Fruit fly (Drosophila melanogaster) whole organism, embryonic: Measurements from ENCODE around the gene Cat.

Source experiments
- Atf3 ChIP-seq: fragments of 200-800 bp; sonication (Bioruptor generic); optimal IDR thresholded peaks from 3 replicates; lab custom pipeline; 2016; ENCODE audit warnings: missing biosample characterization, missing genetic modification characterization
- CG1024 ChIP-seq: fragments of 200-800 bp; sonication (Bioruptor generic); IDR thresholded peaks from 2 replicates; pipeline ENCODE4 v1.3.6; 2022; ENCODE audit warnings: missing biosample characterization, missing genetic modification characterization
- CG10462 ChIP-seq: fragments of 200-800 bp; sonication (Bioruptor generic); optimal IDR thresholded peaks from 2 replicates; lab custom pipeline; 2016; ENCODE audit warnings: missing biosample characterization, missing genetic modification characterization
- CG1233 ChIP-seq: fragments of 200-800 bp; sonication (Bioruptor generic); optimal IDR thresholded peaks from 4 replicates; lab custom pipeline; 2018; ENCODE audit warnings: missing biosample characterization, mild to moderate bottlenecking, missing genetic modification characterization
- CG17361 ChIP-seq: fragments of 200-800 bp; sonication (Bioruptor generic); IDR thresholded peaks from 3 replicates; pipeline ENCODE4 v1.3.6; 2022; ENCODE audit warnings: missing biosample characterization, missing genetic modification characterization
- CG17612 ChIP-seq: fragments of 200-800 bp; sonication (Bioruptor generic); IDR thresholded peaks from 2 replicates; pipeline ENCODE4 v1.3.6; 2022; ENCODE audit warnings: missing biosample characterization, missing genetic modification characterization
- CG17912 ChIP-seq: fragments of 200-800 bp; sonication (Bioruptor generic); optimal IDR thresholded peaks from 2 replicates; lab custom pipeline; 2018; ENCODE audit warnings: missing biosample characterization, mild to moderate bottlenecking, missing genetic modification characterization
- CG18262 ChIP-seq: fragments of 200-800 bp; optimal IDR thresholded peaks from 3 replicates; lab custom pipeline; 2019; ENCODE audit warnings: missing biosample characterization, mild to moderate bottlenecking, missing genetic modification characterization, moderate library complexity
- CG18476 ChIP-seq: fragments of 200-800 bp; sonication (Bioruptor generic); optimal IDR thresholded peaks from 2 replicates; lab custom pipeline; 2016; ENCODE audit warnings: missing biosample characterization, mild to moderate bottlenecking, missing genetic modification characterization
- CG2116 ChIP-seq: fragments of 200-800 bp; sonication (Bioruptor generic); optimal IDR thresholded peaks from 3 replicates; lab custom pipeline; 2018; ENCODE audit warnings: missing biosample characterization, mild to moderate bottlenecking, missing genetic modification characterization
- CG2875 ChIP-seq: fragments of 200-800 bp; sonication (Bioruptor generic); optimal IDR thresholded peaks from 2 replicates; lab custom pipeline; 2017; ENCODE audit warnings: missing biosample characterization, mild to moderate bottlenecking, missing genetic modification characterization, missing genetic modification reagents
- CG30020 ChIP-seq: fragments of 200-800 bp; optimal IDR thresholded peaks from 2 replicates; lab custom pipeline; 2019; ENCODE audit warnings: missing biosample characterization, mild to moderate bottlenecking, missing genetic modification characterization, moderate library complexity
- CG30403 ChIP-seq: fragments of 200-800 bp; sonication (Bioruptor generic); optimal IDR thresholded peaks from 3 replicates; lab custom pipeline; 2016; ENCODE audit warnings: missing biosample characterization, missing genetic modification characterization
- CG42726 ChIP-seq: fragments of 200-800 bp; sonication (Bioruptor generic); IDR thresholded peaks from 2 replicates; pipeline ENCODE4 v1.3.6; 2022; ENCODE audit warnings: missing biosample characterization, missing genetic modification characterization; ENCODE audit not compliant: partially characterized antibody
- CG8290 ChIP-seq, 3 experiments: fragments of 200-800 bp; sonication (Bioruptor generic); optimal IDR thresholded peaks; 2 replicates each; lab custom pipeline; 2016 to 2019; ENCODE audit warnings: missing biosample characterization in 3 of 3, missing genetic modification characterization in 3 of 3, mild to moderate bottlenecking in 2 of 3, moderate library complexity in 1 of 3
- CG9437 ChIP-seq: fragments of 200-800 bp; sonication (Bioruptor generic); optimal IDR thresholded peaks from 2 replicates; lab custom pipeline; 2018; ENCODE audit warnings: missing biosample characterization, mild to moderate bottlenecking, missing genetic modification characterization
- CG9797 ChIP-seq: fragments of 200-800 bp; sonication (Bioruptor generic); optimal IDR thresholded peaks from 3 replicates; lab custom pipeline; 2018; ENCODE audit warnings: missing biosample characterization, mild to moderate bottlenecking, missing genetic modification characterization
- CHES-1-like ChIP-seq: fragments of 200-800 bp; sonication (Bioruptor generic); optimal IDR thresholded peaks from 2 replicates; lab custom pipeline; 2016; ENCODE audit warnings: missing biosample characterization, missing genetic modification characterization
- D ChIP-seq, 2 experiments: fragments of 200-800 bp in 1 of 2; fragments of >200 bp in 1 of 2; sonication (Bioruptor generic) in 1 of 2; optimal IDR thresholded peaks; 2 replicates in 1 of 2; 3 replicates in 1 of 2; lab custom pipeline; 2017; ENCODE audit warnings: mild to moderate bottlenecking in 1 of 2, missing biosample characterization in 1 of 2, missing genetic modification characterization in 1 of 2, missing genetic modification reagents in 1 of 2
- Dll ChIP-seq: fragments of 200-800 bp; sonication (Bioruptor generic); IDR thresholded peaks from 4 replicates; pipeline ENCODE4 v1.3.6; 2022; ENCODE audit warnings: missing biosample characterization, missing genetic modification characterization; ENCODE audit not compliant: partially characterized antibody
- Drgx ChIP-seq: fragments of 200-800 bp; sonication (Bioruptor generic); IDR thresholded peaks from 2 replicates; pipeline ENCODE4 v1.3.6; 2022; ENCODE audit warnings: missing biosample characterization, missing genetic modification characterization
- Jarid2 ChIP-seq: fragments of 200-800 bp; sonication (Bioruptor generic); optimal IDR thresholded peaks from 3 replicates; lab custom pipeline; 2017; ENCODE audit warnings: mild to moderate bottlenecking, missing biosample characterization, missing genetic modification reagents, missing genetic modification characterization
- MBD-R2 ChIP-seq: fragments of 200-800 bp; sonication (Bioruptor generic); IDR thresholded peaks from 2 replicates; pipeline ENCODE4 v1.3.6; 2022; ENCODE audit warnings: missing biosample characterization, missing genetic modification characterization
- MTF-1 ChIP-seq: fragments of 200-800 bp; sonication (Bioruptor generic); optimal IDR thresholded peaks from 2 replicates; lab custom pipeline; 2018; ENCODE audit warnings: missing biosample characterization, mild to moderate bottlenecking, missing genetic modification characterization, borderline replicate concordance
- Med ChIP-seq: fragments of 200-800 bp; sonication (Bioruptor generic); peaks from one replicate; lab custom pipeline; 2016; ENCODE audit warnings: missing biosample characterization, missing genetic modification characterization, mild to moderate bottlenecking, inconsistent platforms, moderate library complexity
- Mes4 ChIP-seq: fragments of 200-800 bp; sonication (Bioruptor generic); optimal IDR thresholded peaks from 2 replicates; lab custom pipeline; 2016; ENCODE audit warnings: missing biosample characterization, missing genetic modification characterization
- Sox102F ChIP-seq: fragments of 200-800 bp; sonication (Bioruptor generic); optimal IDR thresholded peaks from 2 replicates; lab custom pipeline; 2018; ENCODE audit warnings: missing biosample characterization, mild to moderate bottlenecking, missing genetic modification characterization, moderate library complexity
- ab ChIP-seq: fragments of 200-800 bp; sonication (Bioruptor generic); optimal IDR thresholded peaks from 2 replicates; lab custom pipeline; 2016; ENCODE audit warnings: missing biosample characterization, missing genetic modification characterization
- ash1 ChIP-seq: fragments of 200-800 bp; sonication (Bioruptor generic); optimal IDR thresholded peaks from 2 replicates; lab custom pipeline; 2018; ENCODE audit warnings: missing biosample characterization, mild to moderate bottlenecking, missing genetic modification characterization
- chinmo ChIP-seq: fragments of 200-800 bp; sonication (Bioruptor generic); IDR thresholded peaks from 4 replicates; pipeline ENCODE4 v1.3.6; 2022; ENCODE audit warnings: missing biosample characterization, missing genetic modification characterization; ENCODE audit not compliant: partially characterized antibody
- croc ChIP-seq: fragments of 200-800 bp; sonication (Bioruptor generic); conservative IDR thresholded peaks from 3 replicates; pipeline ENCODE4 v1.3.6; 2022; ENCODE audit warnings: missing biosample characterization, missing genetic modification characterization
- ewg ChIP-seq: fragments of 200-800 bp; sonication (Bioruptor generic); optimal IDR thresholded peaks from 3 replicates; lab custom pipeline; 2017; ENCODE audit warnings: mild to moderate bottlenecking, missing biosample characterization, missing genetic modification reagents, missing genetic modification characterization
- inv ChIP-seq: fragments of 200-800 bp; sonication (Bioruptor generic); IDR thresholded peaks from 2 replicates; pipeline ENCODE4 v1.3.6; 2022; ENCODE audit warnings: missing biosample characterization, missing genetic modification characterization; ENCODE audit not compliant: partially characterized antibody
- jing ChIP-seq: fragments of 200-800 bp; sonication (Bioruptor generic); optimal IDR thresholded peaks from 2 replicates; lab custom pipeline; 2018; ENCODE audit warnings: missing biosample characterization, mild to moderate bottlenecking, missing genetic modification characterization
- jumu ChIP-seq: fragments of 200-800 bp; sonication (Bioruptor generic); optimal IDR thresholded peaks from 3 replicates; lab custom pipeline; 2016; ENCODE audit warnings: missing biosample characterization, missing genetic modification characterization
- knrl ChIP-seq: fragments of 200-800 bp; sonication (Bioruptor generic); IDR thresholded peaks from 3 replicates; pipeline ENCODE4 v1.3.6; 2022; ENCODE audit warnings: missing biosample characterization, missing genetic modification characterization; ENCODE audit not compliant: partially characterized antibody
- lola ChIP-seq, 3 experiments: fragments of >200 bp in 2 of 3; fragments of 200-800 bp in 1 of 3; sonication (Bioruptor generic) in 1 of 3; optimal IDR thresholded peaks; 2 replicates each; lab custom pipeline; 2017 to 2019; ENCODE audit warnings: missing biosample characterization in 3 of 3, missing genetic modification characterization in 3 of 3, mild to moderate bottlenecking in 1 of 3, moderate library complexity in 1 of 3
- psq ChIP-seq: fragments of 200-800 bp; sonication (Bioruptor generic); optimal IDR thresholded peaks from 2 replicates; lab custom pipeline; 2017; ENCODE audit warnings: missing biosample characterization, missing genetic modification characterization
- pum ChIP-seq: fragments of 200-800 bp; sonication (Bioruptor generic); optimal IDR thresholded peaks from 2 replicates; lab custom pipeline; 2016; ENCODE audit warnings: missing biosample characterization, missing genetic modification characterization
- pzg ChIP-seq: fragments of 200-800 bp; sonication (Bioruptor generic); optimal IDR thresholded peaks from 3 replicates; lab custom pipeline; 2018; ENCODE audit warnings: missing biosample characterization, mild to moderate bottlenecking, missing genetic modification characterization, moderate library complexity
- sd ChIP-seq: fragments of 200-800 bp; sonication (Bioruptor generic); optimal IDR thresholded peaks from 3 replicates; lab custom pipeline; 2018; ENCODE audit warnings: missing biosample characterization, mild to moderate bottlenecking, missing genetic modification characterization, moderate library complexity
- sens ChIP-seq: fragments of 200-800 bp; sonication (Bioruptor generic); peaks from one replicate; lab custom pipeline; 2016; ENCODE audit warnings: missing biosample characterization, missing genetic modification characterization
- tin ChIP-seq: fragments of 200-800 bp; sonication (Bioruptor generic); optimal IDR thresholded peaks from 3 replicates; lab custom pipeline; 2016; ENCODE audit warnings: missing biosample characterization, missing genetic modification characterization
- tna ChIP-seq: fragments of 200-800 bp; sonication (Bioruptor generic); IDR thresholded peaks from 2 replicates; pipeline ENCODE4 v1.3.6; 2022; ENCODE audit warnings: missing biosample characterization, missing genetic modification characterization; ENCODE audit not compliant: partially characterized antibody
- z ChIP-seq: fragments of 200-800 bp; sonication (Bioruptor generic); IDR thresholded peaks from 3 replicates; pipeline ENCODE4 v1.3.6; 2022; ENCODE audit warnings: missing biosample characterization, missing genetic modification characterization
- zfh2 ChIP-seq: fragments of 200-800 bp; sonication (Bioruptor generic); optimal IDR thresholded peaks from 2 replicates; lab custom pipeline; 2016; ENCODE audit warnings: missing biosample characterization, missing genetic modification characterization

The Cat gene

DNA sequence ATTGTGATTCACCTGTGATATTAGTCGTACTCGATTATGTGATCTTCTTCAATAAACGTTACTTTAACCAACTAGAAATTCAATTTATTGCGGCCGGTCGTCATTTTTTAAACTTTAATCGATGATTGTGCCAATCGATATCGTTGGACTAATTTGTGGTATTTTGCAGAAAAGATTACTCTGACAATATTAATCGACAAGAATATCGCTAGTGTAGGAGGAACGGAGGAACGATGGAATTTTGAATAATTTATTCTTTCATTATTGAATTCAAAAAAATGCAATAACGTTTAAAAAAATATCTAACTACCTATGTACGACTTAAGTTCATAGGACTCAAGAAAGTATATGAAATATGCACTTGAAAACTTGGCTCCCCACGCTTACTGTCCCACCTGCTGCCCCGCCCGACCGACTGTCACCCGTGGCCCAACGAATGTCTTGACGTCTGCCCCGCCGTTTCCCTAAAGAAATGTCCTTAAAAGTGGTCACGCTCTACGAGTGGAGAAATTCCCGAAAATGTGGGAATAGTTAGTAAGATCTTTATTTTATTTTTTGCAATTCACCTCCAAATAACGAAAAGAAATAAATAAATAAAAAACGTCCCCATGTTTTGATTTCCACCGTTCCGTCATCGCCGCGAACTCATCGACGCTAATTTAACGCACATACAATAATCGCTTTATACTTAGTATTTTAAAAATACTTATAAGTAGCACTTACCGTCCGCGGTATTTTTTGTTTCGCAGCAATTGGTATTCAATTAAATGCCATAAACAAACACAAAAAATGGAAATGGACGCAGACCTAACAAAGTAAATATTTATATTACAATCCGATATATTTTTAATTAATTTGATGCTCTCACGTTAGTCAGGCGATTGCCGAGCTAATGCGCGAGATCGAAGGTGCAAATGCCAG lies 43.3 kb downstream of the Cat start, which contains the start of gene CG14074 (continued):
- peak; percentile 37; the same call in 1 of the 2 replicates for TF ChIP-seq tna (GFP tag; lab: Robert Waterston, UW)
- peak; percentile 26 for TF ChIP-seq Med (GFP tag; lab: Kevin White, UChicago)
- TF ChIP-seq Dll (GFP tag; lab: Robert Waterston, UW): peak; percentile 63; the same call in 1 of the 4 replicates
- TF ChIP-seq CG17361 (GFP tag; lab: Robert Waterston, UW): 0 out of 3 replicates have a peak, but pooled peaks have one; percentile 36
- TF ChIP-seq ab: no peak
- TF ChIP-seq CG18476 (GFP tag; lab: Kevin White, UChicago): no peak
- no peak for TF ChIP-seq Mes4 (GFP tag; lab: Kevin White, UChicago)
- TF ChIP-seq pum (GFP tag; lab: Kevin White, UChicago): no peak
- no peak for TF ChIP-seq CG18262 (tag; lab: Kevin White, UChicago)
- TF ChIP-seq CG30403 (GFP tag; lab: Kevin White, UChicago): no peak
- no peak for TF ChIP-seq lola (GFP tag; optimal IDR thresholded peaks at IDR 0.05; lab: Kevin White, UChicago)
- peak; percentile 72 for TF ChIP-seq CG2116 (GFP tag; lab: Kevin White, UChicago)
- peak; percentile 48 for TF ChIP-seq pzg (GFP tag; lab: Kevin White, UChicago)
- no peak for TF ChIP-seq CG17612 (GFP tag; lab: Robert Waterston, UW)
- TF ChIP-seq chinmo (GFP tag; lab: Robert Waterston, UW): peak; percentile 61; the same call in 2 of the 4 replicates
- TF ChIP-seq jing (GFP tag; lab: Kevin White, UChicago): no peak
- TF ChIP-seq CG30020 (tag; lab: Kevin White, UChicago): peak; percentile 66
- TF ChIP-seq CG17912 (GFP tag; lab: Kevin White, UChicago): no peak
- peak; percentile 57 for TF ChIP-seq inv
- no peak for TF ChIP-seq CHES-1-like (GFP tag; lab: Kevin White, UChicago)
- TF ChIP-seq tin (GFP tag; lab: Kevin White, UChicago): no peak
- peak; percentile 12 for TF ChIP-seq CG8290 (GFP tag; optimal IDR thresholded peaks at IDR 0.05; lab: Kevin White, UChicago)
- peak; percentile 59 to 72 for TF ChIP-seq CG8290 (tag; optimal IDR thresholded peaks at IDR 0.05; lab: Kevin White, UChicago)
- TF ChIP-seq MTF-1 (GFP tag; lab: Kevin White, UChicago): no peak

- TF ChIP-seq CG1233 (GFP tag; lab: Kevin White, UChicago): peak; percentile 87
- peak; percentile 89 for TF ChIP-seq Sox102F (GFP tag; lab: Kevin White, UChicago)
- TF ChIP-seq jumu (GFP tag; lab: Kevin White, UChicago): peak; percentile 33
- TF ChIP-seq Atf3 (GFP tag; lab: Kevin White, UChicago): peak; percentile 15
- TF ChIP-seq ewg (GFP tag; lab: Kevin White, UChicago): peak; percentile 76
- no peak for TF ChIP-seq knrl
- peak; percentile 69 for TF ChIP-seq CG9437 (GFP tag; lab: Kevin White, UChicago)
- peak; percentile 63 for TF ChIP-seq sd (tag; lab: Kevin White, UChicago)
- peak; percentile 69 for TF ChIP-seq croc (GFP tag; lab: Robert Waterston, UW)
- peak; percentile 92 for TF ChIP-seq Drgx
- TF ChIP-seq MBD-R2 (GFP tag; lab: Robert Waterston, UW): peak; percentile 77
- TF ChIP-seq CG9797 (GFP tag; lab: Kevin White, UChicago): peak; percentile 25
- peak; percentile 61 for TF ChIP-seq zfh2 (GFP tag; lab: Kevin White, UChicago)
- peak; percentile 82 for TF ChIP-seq CG2875
- peak; percentile 97 for TF ChIP-seq sens (GFP tag; lab: Kevin White, UChicago)
- peak; percentile 54; the same call in 1 of the 2 replicates for TF ChIP-seq CG17612 (GFP tag; lab: Robert Waterston, UW)
- TF ChIP-seq ash1 (GFP tag; lab: Kevin White, UChicago): no peak
- peak; percentile 51 for TF ChIP-seq Jarid2 (GFP tag; lab: Kevin White, UChicago)
- no peak for TF ChIP-seq CG42726 (GFP tag; lab: Robert Waterston, UW)
- TF ChIP-seq D (optimal IDR thresholded peaks at IDR 0.05; lab: Kevin White, UChicago): no peak
- TF ChIP-seq D (GFP tag; optimal IDR thresholded peaks at IDR 0.05; lab: Kevin White, UChicago): peak; percentile 80
- TF ChIP-seq CG1024 (GFP tag; lab: Robert Waterston, UW): peak; percentile 79
- TF ChIP-seq CG10462 (GFP tag; lab: Kevin White, UChicago): peak; percentile 45
- TF ChIP-seq psq (GFP tag; lab: Kevin White, UChicago): peak; percentile 73
- peak; percentile 70; the same call in 1 of the 3 replicates for TF ChIP-seq z (GFP tag; lab: Robert Waterston, UW)
Measured at dm6 chr3L:18867521-18867920, 45.1 kb downstream of the Cat start, which contains the start of gene Dysb. Gene Dysb, plus strand, starts transcription at chr3L:18867771.
